Worm (Caenorhabditis elegans) whole organism, late embryonic: ENCODE data around the gene dod-23.

Experiments used
- C38D4.7 ChIP-seq: fragments of 200-800 bp; sonication (Bioruptor generic); optimal IDR thresholded peaks from 2 replicates; lab custom pipeline; 2018; ENCODE audit warnings: mild to moderate bottlenecking, missing genetic modification characterization, moderate library complexity, missing compliant biosample characterization
- K02D7.2 ChIP-seq: sonication (generic microtip); optimal IDR thresholded peaks from 2 replicates; lab custom pipeline; 2017; ENCODE audit warnings: mild to moderate bottlenecking, missing genetic modification characterization, missing compliant biosample characterization
- T23F11.4 ChIP-seq: fragments of 200-800 bp; sonication (Bioruptor generic); optimal IDR thresholded peaks from 2 replicates; lab custom pipeline; 2018; ENCODE audit warnings: mild to moderate bottlenecking, missing genetic modification characterization, missing compliant biosample characterization
- Y22D7AL.16 ChIP-seq: sonication (generic microtip); optimal IDR thresholded peaks from 2 replicates; lab custom pipeline; 2016; ENCODE audit warnings: missing genetic modification characterization, missing compliant biosample characterization
- ama-1 ChIP-seq: fragments of 150-350 bp; optimal IDR thresholded peaks from 2 replicates; lab custom pipeline; 2014
- ceh-14 ChIP-seq: sonication (generic microtip); optimal IDR thresholded peaks from 2 replicates; lab custom pipeline; 2016; ENCODE audit warnings: missing genotype, missing genetic modification characterization, missing compliant biosample characterization
- ceh-18 ChIP-seq: sonication (generic microtip); optimal IDR thresholded peaks from 2 replicates; lab custom pipeline; 2016; ENCODE audit warnings: missing genetic modification characterization, missing compliant biosample characterization
- ceh-2 ChIP-seq: sonication (generic microtip); optimal IDR thresholded peaks from 2 replicates; lab custom pipeline; 2016; ENCODE audit warnings: missing genotype, missing genetic modification characterization, missing compliant biosample characterization
- ceh-24 ChIP-seq: sonication (generic microtip); optimal IDR thresholded peaks from 2 replicates; lab custom pipeline; 2016; ENCODE audit warnings: mild to moderate bottlenecking, missing genetic modification characterization, missing compliant biosample characterization
- ceh-30 ChIP-seq: fragments of 150-350 bp; optimal IDR thresholded peaks from 2 replicates; lab custom pipeline; 2014; ENCODE audit warnings: missing biosample characterization, missing genetic modification characterization
- ceh-6 ChIP-seq: fragments of 200-800 bp; sonication (Bioruptor generic); optimal IDR thresholded peaks from 2 replicates; lab custom pipeline; 2018; ENCODE audit warnings: mild to moderate bottlenecking, missing genetic modification characterization, missing compliant biosample characterization
- ceh-9 ChIP-seq: sonication (generic microtip); optimal IDR thresholded peaks from 2 replicates; lab custom pipeline; 2016; ENCODE audit warnings: mild to moderate bottlenecking, missing genetic modification characterization, inconsistent platforms, missing compliant biosample characterization
- dmd-4 ChIP-seq: sonication (generic microtip); optimal IDR thresholded peaks from 2 replicates; lab custom pipeline; 2016; ENCODE audit warnings: borderline replicate concordance, missing genetic modification characterization, missing compliant biosample characterization
- elt-2 ChIP-seq: sonication (generic microtip); optimal IDR thresholded peaks from 2 replicates; lab custom pipeline; 2016; ENCODE audit warnings: missing genetic modification reagents, missing genetic modification characterization, missing compliant biosample characterization
- elt-4 ChIP-seq: sonication (generic microtip); optimal IDR thresholded peaks from 2 replicates; lab custom pipeline; 2016; ENCODE audit warnings: missing genetic modification characterization, missing compliant biosample characterization
- ets-4 ChIP-seq: sonication (generic microtip); optimal IDR thresholded peaks from 2 replicates; lab custom pipeline; 2016; ENCODE audit warnings: missing genetic modification characterization, missing compliant biosample characterization
- eyg-1 ChIP-seq: sonication (generic microtip); optimal IDR thresholded peaks from 2 replicates; lab custom pipeline; 2016; ENCODE audit warnings: missing genotype, missing genetic modification characterization, missing compliant biosample characterization
- fax-1 ChIP-seq: sonication (generic microtip); optimal IDR thresholded peaks from 2 replicates; lab custom pipeline; 2016; ENCODE audit warnings: missing genotype, missing genetic modification characterization, missing compliant biosample characterization
- fkh-6 ChIP-seq: sonication (generic microtip); optimal IDR thresholded peaks from 2 replicates; lab custom pipeline; 2016; ENCODE audit warnings: missing genetic modification characterization, missing compliant biosample characterization
- hlh-15 ChIP-seq: sonication (generic microtip); optimal IDR thresholded peaks from 2 replicates; lab custom pipeline; 2016; ENCODE audit warnings: missing genetic modification characterization, missing compliant biosample characterization
- hlh-6 ChIP-seq: sonication (generic microtip); optimal IDR thresholded peaks from 2 replicates; lab custom pipeline; 2016; ENCODE audit warnings: missing genotype, missing genetic modification characterization, missing compliant biosample characterization
- mec-3 ChIP-seq: sonication (generic microtip); optimal IDR thresholded peaks from 2 replicates; lab custom pipeline; 2016; ENCODE audit warnings: borderline replicate concordance, missing genetic modification characterization, missing compliant biosample characterization
- nfya-1 ChIP-seq: sonication (generic microtip); optimal IDR thresholded peaks from 2 replicates; lab custom pipeline; 2017; ENCODE audit warnings: missing genetic modification characterization, mild to moderate bottlenecking, missing compliant biosample characterization, antibody characterized with exemption, moderate library complexity
- nhr-232 ChIP-seq: sonication (generic microtip); optimal IDR thresholded peaks from 2 replicates; lab custom pipeline; 2016; ENCODE audit warnings: missing genetic modification characterization, missing compliant biosample characterization
- npax-4 ChIP-seq: sonication (generic microtip); optimal IDR thresholded peaks from 2 replicates; lab custom pipeline; 2016; ENCODE audit warnings: missing genetic modification characterization, missing compliant biosample characterization
- odd-2 ChIP-seq: sonication (generic microtip); optimal IDR thresholded peaks from 2 replicates; lab custom pipeline; 2017; ENCODE audit warnings: antibody characterized with exemption, mild to moderate bottlenecking, missing genetic modification characterization, missing compliant biosample characterization
- pha-2 ChIP-seq: sonication (generic microtip); optimal IDR thresholded peaks from 2 replicates; lab custom pipeline; 2017; ENCODE audit warnings: mild to moderate bottlenecking, missing genetic modification characterization, missing compliant biosample characterization
- pha-4 ChIP-seq: fragments of 150-350 bp; optimal IDR thresholded peaks from 2 replicates; lab custom pipeline; 2018; ENCODE audit warnings: missing biosample characterization, missing genetic modification reagents, missing genetic modification characterization
- pqm-1 ChIP-seq: sonication (generic microtip); optimal IDR thresholded peaks from 2 replicates; lab custom pipeline; 2016; ENCODE audit warnings: missing genetic modification characterization, missing compliant biosample characterization
- pros-1 ChIP-seq: fragments of 150-350 bp; optimal IDR thresholded peaks from 2 replicates; lab custom pipeline; 2014; ENCODE audit warnings: missing biosample characterization, missing genetic modification reagents, missing genetic modification characterization
- sox-4 ChIP-seq: sonication (generic microtip); optimal IDR thresholded peaks from 2 replicates; lab custom pipeline; 2017; ENCODE audit warnings: mild to moderate bottlenecking, missing genetic modification characterization, inconsistent platforms, missing compliant biosample characterization
- syd-9 ChIP-seq: sonication (generic microtip); optimal IDR thresholded peaks from 2 replicates; lab custom pipeline; 2016; ENCODE audit warnings: mild to moderate bottlenecking, missing genetic modification characterization, moderate library complexity, missing compliant biosample characterization
- tbx-2 ChIP-seq: sonication (generic microtip); optimal IDR thresholded peaks from 2 replicates; lab custom pipeline; 2016; ENCODE audit warnings: missing genetic modification characterization, missing compliant biosample characterization
- tbx-7 ChIP-seq: sonication (generic microtip); optimal IDR thresholded peaks from 2 replicates; lab custom pipeline; 2016; ENCODE audit warnings: missing genotype, missing genetic modification characterization, missing compliant biosample characterization
- ttx-3 ChIP-seq: sonication (generic microtip); optimal IDR thresholded peaks from 2 replicates; lab custom pipeline; 2016; ENCODE audit warnings: missing genetic modification reagents, missing genetic modification characterization, missing compliant biosample characterization
- unc-3 ChIP-seq, 2 experiments: fragments of 200-800 bp in 1 of 2; sonication (Bioruptor generic) in 1 of 2; sonication (generic microtip) in 1 of 2; conservative IDR thresholded peaks in 1 of 2; optimal IDR thresholded peaks in 1 of 2; 2 replicates each; pipeline versions ENCODE4 v1.3.6 to Lab custom; 2016 to 2022; ENCODE audit warnings: missing compliant biosample characterization in 2 of 2, missing genetic modification characterization in 2 of 2, missing genetic modification reagents in 1 of 2
- unc-55 ChIP-seq: sonication (generic microtip); optimal IDR thresholded peaks from 2 replicates; lab custom pipeline; 2017; ENCODE audit warnings: missing biosample characterization, missing genetic modification reagents, missing genetic modification characterization
- unc-86 ChIP-seq: sonication (generic microtip); optimal IDR thresholded peaks from 2 replicates; lab custom pipeline; 2016; ENCODE audit warnings: missing genetic modification characterization, missing compliant biosample characterization
- zip-5 ChIP-seq: sonication (generic microtip); optimal IDR thresholded peaks from 2 replicates; lab custom pipeline; 2016; ENCODE audit warnings: missing genetic modification characterization, missing compliant biosample characterization

dod-23 gene

DNA sequence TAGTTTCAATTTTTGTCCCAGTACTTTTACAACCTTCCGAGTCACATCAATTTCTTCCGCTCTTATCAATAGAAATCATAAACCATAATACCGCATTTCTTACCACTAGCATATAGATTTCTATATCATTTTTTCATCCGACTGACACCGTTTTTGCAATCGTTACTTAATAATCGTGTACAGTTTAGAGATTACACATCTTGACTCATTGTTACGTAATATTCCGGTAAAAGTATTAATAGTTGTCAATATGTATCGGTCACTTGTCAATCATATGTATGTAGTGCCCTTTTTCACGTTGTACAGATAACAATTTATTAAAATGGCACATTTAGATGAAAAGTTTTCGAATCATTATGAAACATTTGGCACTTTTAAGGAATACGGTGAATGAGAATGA lies 1.0 kb upstream of the dod-23 start:
- TF ChIP-seq eyg-1: no peak
- TF ChIP-seq C38D4.7: no peak
- TF ChIP-seq elt-2 (tag; lab: Kevin White, UChicago): peak; percentile 41
- TF ChIP-seq nhr-232 (tag; lab: Kevin White, UChicago): no peak
- no peak for TF ChIP-seq ets-4 (tag; lab: Kevin White, UChicago)
- TF ChIP-seq, all 69 proteins: peak for 1

ce11 chrII:8396041-8396440 lies 2.9 kb downstream of the dod-23 start, which contains the start of gene F49E12.7:
TSS of gene F49E12.7 (minus strand) at chrII:8396141.
- no peak for TF ChIP-seq npax-4 (tag; lab: Kevin White, UChicago)
- no peak for TF ChIP-seq sox-4
- TF ChIP-seq unc-55 (GFP tag; lab: Kevin White, UChicago): no peak
- TF ChIP-seq ama-1 (lab: Kevin White, UChicago): no peak
- TF ChIP-seq hlh-15 (tag; lab: Kevin White, UChicago): no peak
- no peak for TF ChIP-seq ttx-3
- no peak for TF ChIP-seq fkh-6 (tag; lab: Kevin White, UChicago)
- no peak for TF ChIP-seq tbx-2 (tag; lab: Kevin White, UChicago)
- TF ChIP-seq elt-2 (tag; lab: Kevin White, UChicago): no peak
- no peak for TF ChIP-seq pha-2 (tag; lab: Kevin White, UChicago)
- no peak for TF ChIP-seq tbx-7 (tag; lab: Kevin White, UChicago)
- no peak for TF ChIP-seq unc-86 (tag; lab: Kevin White, UChicago)
- TF ChIP-seq unc-3 (GFP tag; conservative IDR thresholded peaks at IDR 0.05; lab: Robert Waterston, UW): no peak
- TF ChIP-seq unc-3 (tag; optimal IDR thresholded peaks at IDR 0.05; lab: Kevin White, UChicago): no peak
- no peak for TF ChIP-seq ceh-24 (tag; lab: Kevin White, UChicago)
- TF ChIP-seq K02D7.2: no peak
- no peak for TF ChIP-seq eyg-1

DNA sequence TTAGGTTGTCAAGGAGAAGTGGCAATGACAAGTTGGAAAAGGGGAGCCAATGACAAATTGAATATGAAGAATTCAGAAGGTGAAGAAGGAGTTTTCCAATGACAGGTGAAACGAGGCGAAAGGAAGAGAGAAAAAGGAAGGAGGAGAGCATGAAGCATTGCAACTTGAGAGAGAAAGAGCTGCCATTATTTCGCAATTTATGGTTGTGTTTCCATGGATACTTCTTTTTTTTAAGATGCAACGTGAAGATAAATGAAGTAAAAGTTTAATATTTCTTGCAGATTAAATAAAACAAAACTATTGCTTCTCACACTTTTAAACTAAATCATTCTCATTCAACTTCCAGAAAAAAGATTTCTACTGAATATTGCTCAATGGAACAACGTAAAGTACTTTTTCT lies 4.8 kb downstream of the dod-23 start, which contains the start of gene F49E12.8:
TSS of gene F49E12.8 (minus strand) at position 101 of the 400 bp plus-strand sequence.
- TF ChIP-seq fkh-6 (tag; lab: Kevin White, UChicago) (no peak), ceh-14 (tag; lab: Kevin White, UChicago) (no peak), fax-1 (tag; lab: Kevin White, UChicago) (no peak), zip-5 (tag; lab: Kevin White, UChicago) (no peak), pqm-1 (tag; lab: Kevin White, UChicago) (no peak), syd-9 (no peak), ceh-2 (no peak), ceh-6 (GFP tag; lab: Kevin White, UChicago) (no peak), nfya-1 (no peak), pha-4 (tag; lab: Kevin White, UChicago) (no peak), T23F11.4 (GFP tag; lab: Kevin White, UChicago) (no peak), dmd-4 (no peak)

DNA sequence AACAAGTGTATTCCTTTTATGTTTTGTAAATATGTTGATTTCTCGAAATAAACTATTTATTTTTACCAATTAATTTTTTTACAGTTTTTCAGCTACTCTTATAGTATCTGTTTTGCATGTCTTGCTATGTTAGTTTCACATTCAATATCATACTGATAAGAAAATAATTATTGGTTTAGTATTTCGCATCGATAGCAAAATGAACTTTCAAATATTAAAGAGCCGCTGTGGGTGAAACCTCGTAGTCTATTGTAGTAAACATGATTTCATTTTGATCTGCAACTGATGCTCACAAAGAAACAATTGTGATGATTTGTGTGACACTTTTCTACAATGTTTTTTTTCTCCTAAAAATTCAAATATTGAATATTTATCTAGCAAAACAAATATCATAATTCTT lies 6.7 kb downstream of the dod-23 start:
- TF ChIP-seq odd-2: no peak
- TF ChIP-seq elt-2 (tag; lab: Kevin White, UChicago): no peak
- TF ChIP-seq hlh-6 (tag; lab: Kevin White, UChicago): no peak
- no peak for TF ChIP-seq nfya-1
- TF ChIP-seq K02D7.2: no peak
- TF ChIP-seq, all 69 proteins: peak for 0

DNA sequence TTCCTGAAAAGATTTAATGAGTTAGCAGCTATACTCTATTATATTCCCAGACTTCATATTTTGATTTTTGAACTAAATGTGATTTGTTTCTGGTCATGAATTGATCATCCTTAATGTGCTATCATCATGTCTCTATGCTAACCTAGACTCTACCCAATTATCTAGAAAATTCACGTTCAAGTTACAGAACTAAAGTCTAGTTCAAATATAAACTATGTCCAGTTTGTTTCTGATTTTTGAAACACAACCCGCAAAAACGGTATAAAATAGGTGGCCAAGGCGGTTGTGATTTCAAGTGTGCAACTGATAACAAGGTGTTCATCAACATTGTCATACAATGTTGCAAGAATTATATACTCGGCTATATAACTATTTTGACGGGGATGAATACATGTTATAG lies 8.2 kb downstream of the dod-23 start, which contains the start of gene F49E12.10:
TSS of gene F49E12.10 (plus strand) at position 301 of the 400 bp plus-strand sequence.
- TF ChIP-seq pros-1 (tag; lab: Kevin White, UChicago) (no peak), npax-4 (tag; lab: Kevin White, UChicago) (no peak), ceh-6 (GFP tag; lab: Kevin White, UChicago) (no peak), mec-3 (tag; lab: Kevin White, UChicago) (no peak), ceh-30 (tag; lab: Kevin White, UChicago) (no peak), ceh-14 (tag; lab: Kevin White, UChicago) (no peak), ets-4 (tag; lab: Kevin White, UChicago) (no peak), elt-2 (tag; lab: Kevin White, UChicago) (no peak), sox-4 (no peak), elt-4 (no peak), Y22D7AL.16 (tag; lab: Kevin White, UChicago) (no peak), ceh-18 (no peak), unc-3 (GFP tag; conservative IDR thresholded peaks at IDR 0.05; lab: Robert Waterston, UW) (no peak), unc-3 (tag; optimal IDR thresholded peaks at IDR 0.05; lab: Kevin White, UChicago) (no peak), ceh-9 (no peak), fax-1 (tag; lab: Kevin White, UChicago) (no peak), tbx-7 (tag; lab: Kevin White, UChicago) (no peak)
